Fruit fly (Drosophila melanogaster): ENCODE measurements around the gene CG5321.
A peak's percentile ranks its signal among the peaks of the same experiment; 100 is the strongest.

The CG5321 gene

dm6 chrX:14689108-14689507 is 9.7 kb downstream of the CG5321 start (continued):
- TF ChIP-seq Rel (GFP tag; optimal IDR thresholded peaks at IDR 0.05) (no peak), Rel (tag; optimal IDR thresholded peaks at IDR 0.05) (peak; percentile 30), OdsH (GFP tag; optimal IDR thresholded peaks at IDR 0.05) (peak; percentile 51), dsf (GFP tag; optimal IDR thresholded peaks at IDR 0.05; ENCODE audit: borderline replicate concordance) (no peak), Hnf4 (GFP tag; optimal IDR thresholded peaks at IDR 0.05) (peak; percentile 80), br (GFP tag; optimal IDR thresholded peaks at IDR 0.05) (peak; percentile 68)

- TF ChIP-seq br (GFP tag; optimal IDR thresholded peaks at IDR 0.05) (no peak), CrebA (GFP tag; optimal IDR thresholded peaks at IDR 0.05; ENCODE audit: borderline replicate concordance) (no peak)
Observed at dm6 chrX:14702058-14702457, 22.7 kb downstream of the CG5321 start, which contains the start of gene CG43088. Gene CG43088, plus strand, starts transcription at chrX:14702358.

- no peak for TF ChIP-seq usp (GFP tag; optimal IDR thresholded peaks at IDR 0.05)
- TF ChIP-seq N (GFP tag; optimal IDR thresholded peaks at IDR 0.05), result no peak
- TF ChIP-seq fru (GFP tag; optimal IDR thresholded peaks at IDR 0.05), result no peak
- TF ChIP-seq Abd-B (GFP tag; optimal IDR thresholded peaks at IDR 0.05), result no peak
- TF ChIP-seq CrebA (GFP tag; optimal IDR thresholded peaks at IDR 0.05; ENCODE audit: borderline replicate concordance), result no peak
- no peak for TF ChIP-seq HLH106 (tag; optimal IDR thresholded peaks at IDR 0.05)
- TF ChIP-seq Sp1 (GFP tag; optimal IDR thresholded peaks at IDR 0.05), result no peak
- no peak for TF ChIP-seq dsf (GFP tag; optimal IDR thresholded peaks at IDR 0.05; ENCODE audit: borderline replicate concordance)
- TF ChIP-seq dl (GFP tag; optimal IDR thresholded peaks at IDR 0.05; ENCODE audit: insufficient read depth in 1 of 2, partially characterized antibody in 2 of 2), result no peak
- no peak for TF ChIP-seq brk (GFP tag; optimal IDR thresholded peaks at IDR 0.05)
Observed at dm6 chrX:14712475-14712874, 33.1 kb downstream of the CG5321 start.

dm6 chrX:14715180-14715579 is 35.8 kb downstream of the CG5321 start:
- no peak for TF ChIP-seq Vsx2 (GFP tag; optimal IDR thresholded peaks at IDR 0.05; ENCODE audit: partially characterized antibody)
- peak; percentile 5 for TF ChIP-seq h (GFP tag; optimal IDR thresholded peaks at IDR 0.05)
- TF ChIP-seq foxo (GFP tag; optimal IDR thresholded peaks at IDR 0.05), result peak in 1 of 2 experiments; percentile 9
- peak; percentile 22 for TF ChIP-seq fru (GFP tag; optimal IDR thresholded peaks at IDR 0.05)

dm6 chrX:14717245-14717644 is 37.9 kb downstream of the CG5321 start:
- TF ChIP-seq dl (GFP tag; optimal IDR thresholded peaks at IDR 0.05; ENCODE audit: insufficient read depth in 1 of 2, partially characterized antibody in 2 of 2), result no peak
- peak; percentile 69 for TF ChIP-seq jim (GFP tag; optimal IDR thresholded peaks at IDR 0.05)
- TF ChIP-seq tai (GFP tag; optimal IDR thresholded peaks at IDR 0.05), result peak; percentile 48
- no peak for TF ChIP-seq usp (GFP tag; optimal IDR thresholded peaks at IDR 0.05)
- no peak for TF ChIP-seq pan (optimal IDR thresholded peaks at IDR 0.05)
- peak; percentile 15 for TF ChIP-seq CG9705 (GFP tag; optimal IDR thresholded peaks at IDR 0.05)
- peak; percentile 41 for TF ChIP-seq psq (GFP tag; optimal IDR thresholded peaks at IDR 0.05)
- peak; percentile 38 for TF ChIP-seq HLH106 (tag; optimal IDR thresholded peaks at IDR 0.05)
- no peak for TF ChIP-seq dsf (GFP tag; optimal IDR thresholded peaks at IDR 0.05; ENCODE audit: borderline replicate concordance)
- TF ChIP-seq CG32264 (GFP tag; optimal IDR thresholded peaks at IDR 0.05), result peak; percentile 61
- TF ChIP-seq rgr (GFP tag; optimal IDR thresholded peaks at IDR 0.05), result peak; percentile 72
- peak; percentile 2 for TF ChIP-seq ey (GFP tag; optimal IDR thresholded peaks at IDR 0.05)
- TF ChIP-seq Sp1 (GFP tag; optimal IDR thresholded peaks at IDR 0.05), result peak; percentile 7
- TF ChIP-seq dmrt93B (GFP tag; optimal IDR thresholded peaks at IDR 0.05), result peak; percentile 62
- TF ChIP-seq Hnf4 (GFP tag; optimal IDR thresholded peaks at IDR 0.05), result peak; percentile 52
- TF ChIP-seq Hr83 (GFP tag; optimal IDR thresholded peaks at IDR 0.05; ENCODE audit: poor library complexity, severe bottlenecking), result peak; percentile 97
- TF ChIP-seq fru (GFP tag; optimal IDR thresholded peaks at IDR 0.05), result peak; percentile 60
- peak; percentile 49 for TF ChIP-seq Jra (GFP tag; optimal IDR thresholded peaks at IDR 0.05)
- TF ChIP-seq h (GFP tag; optimal IDR thresholded peaks at IDR 0.05), result peak; percentile 70
- TF ChIP-seq GATAd (GFP tag; optimal IDR thresholded peaks at IDR 0.05), result peak; percentile 6
- peak; percentile 46 for TF ChIP-seq br (GFP tag; optimal IDR thresholded peaks at IDR 0.05)
- peak; percentile 53 for TF ChIP-seq OdsH (GFP tag; optimal IDR thresholded peaks at IDR 0.05)
- TF ChIP-seq foxo (GFP tag; optimal IDR thresholded peaks at IDR 0.05), result peak in 1 of 2 experiments; percentile 64
- no peak for TF ChIP-seq Dif (GFP tag; optimal IDR thresholded peaks at IDR 0.05; ENCODE audit: partially characterized antibody)
